Worm (Caenorhabditis elegans) whole organism, L4 larva: ENCODE results near the gene vha-12.

Experiments used
- nhr-237 ChIP-seq: sonication (generic microtip); optimal IDR thresholded peaks from 2 replicates; lab custom pipeline; 2017; ENCODE audit warnings: missing biosample characterization, missing genetic modification characterization
- ztf-11 ChIP-seq: fragments of 150-350 bp; optimal IDR thresholded peaks from 2 replicates; lab custom pipeline; 2014; ENCODE audit warnings: missing biosample characterization, missing genetic modification characterization

ce11 chrX:4215500-4216107 is 24.7 kb downstream of the vha-12 start:
- TF ChIP-seq ztf-11 = no peak
- no peak for TF ChIP-seq nhr-237 (tag; lab: Kevin White, UChicago)
